Fruit fly (Drosophila melanogaster): Measurements from ENCODE around the gene CG33301.

- TF ChIP-seq Dll (optimal IDR thresholded peaks at IDR 0.05) = no peak
- no peak for TF ChIP-seq CG8478 (optimal IDR thresholded peaks at IDR 0.05)
- no peak for TF ChIP-seq psq (optimal IDR thresholded peaks at IDR 0.05)
- TF ChIP-seq pan (optimal IDR thresholded peaks at IDR 0.05) = no peak
- TF ChIP-seq usp (GFP tag; optimal IDR thresholded peaks at IDR 0.05) = no peak
These were observed 44.8 kb upstream of the CG33301 start for dm6 chr2L:10004574-10004973.
